Fruit fly (Drosophila melanogaster) whole organism, wandering third instar larva: ENCODE results near the gene CG14982.

Source experiments
- Abd-B ChIP-seq: fragments of >200 bp; optimal IDR thresholded peaks from 2 replicates; lab custom pipeline; 2017; ENCODE audit warnings: missing biosample characterization, missing genetic modification characterization
- CG32264 ChIP-seq: fragments of 200-800 bp; sonication (Bioruptor generic); optimal IDR thresholded peaks from 2 replicates; lab custom pipeline; 2016; ENCODE audit warnings: missing biosample characterization, missing genetic modification characterization
- CG9705 ChIP-seq: fragments of 200-800 bp; sonication (Bioruptor generic); optimal IDR thresholded peaks from 2 replicates; lab custom pipeline; 2018; ENCODE audit warnings: missing biosample characterization, mild to moderate bottlenecking, missing genetic modification characterization
- CrebA ChIP-seq: fragments of 200-800 bp; sonication (Bioruptor generic); optimal IDR thresholded peaks from 2 replicates; lab custom pipeline; 2016; ENCODE audit warnings: missing biosample characterization, mild to moderate bottlenecking, missing genetic modification characterization, borderline replicate concordance
- Dfd ChIP-seq: fragments of >200 bp; optimal IDR thresholded peaks from 2 replicates; lab custom pipeline; 2017; ENCODE audit warnings: missing biosample characterization, missing genetic modification characterization
- Dif ChIP-seq: fragments of 200-275, 200-300 bp; sonication (Bioruptor generic); optimal IDR thresholded peaks from 2 replicates; lab custom pipeline; 2018; ENCODE audit warnings: missing biosample characterization, missing genetic modification characterization; ENCODE audit not compliant: partially characterized antibody
- GATAd ChIP-seq: sonication (Bioruptor generic); optimal IDR thresholded peaks from 2 replicates; lab custom pipeline; 2016; ENCODE audit warnings: missing biosample characterization, missing genetic modification characterization
- HLH106 ChIP-seq: fragments of 200-800 bp; optimal IDR thresholded peaks from 3 replicates; lab custom pipeline; 2019; ENCODE audit warnings: missing biosample characterization, mild to moderate bottlenecking, missing genetic modification characterization, moderate library complexity
- Hnf4 ChIP-seq: fragments of 200-800 bp; sonication (Bioruptor generic); optimal IDR thresholded peaks from 2 replicates; lab custom pipeline; 2016; ENCODE audit warnings: missing biosample characterization, mild to moderate bottlenecking, missing genetic modification characterization
- Hr78 ChIP-seq: fragments of >200 bp; optimal IDR thresholded peaks from 2 replicates; lab custom pipeline; 2017; ENCODE audit warnings: missing biosample characterization, missing genetic modification characterization
- Hr83 ChIP-seq: fragments of 200-300 bp; sonication (Bioruptor generic); optimal IDR thresholded peaks from 2 replicates; lab custom pipeline; 2016; ENCODE audit warnings: missing biosample characterization, mild to moderate bottlenecking, missing genetic modification characterization, moderate library complexity; ENCODE audit not compliant: poor library complexity, severe bottlenecking
- Jra ChIP-seq: sonication (Bioruptor generic); optimal IDR thresholded peaks from 2 replicates; lab custom pipeline; 2016; ENCODE audit warnings: missing biosample characterization, missing genetic modification characterization
- Mio ChIP-seq: sonication (Bioruptor generic); optimal IDR thresholded peaks from 2 replicates; lab custom pipeline; 2016; ENCODE audit warnings: missing biosample characterization, missing genetic modification characterization
- Myc ChIP-seq: fragments of >200 bp; optimal IDR thresholded peaks from 2 replicates; lab custom pipeline; 2017
- N ChIP-seq: fragments of >200 bp; optimal IDR thresholded peaks from 2 replicates; lab custom pipeline; 2018; ENCODE audit warnings: missing biosample characterization, missing external identifiers, missing genetic modification characterization
- OdsH ChIP-seq: fragments of 200-800 bp; sonication (Bioruptor generic); optimal IDR thresholded peaks from 2 replicates; lab custom pipeline; 2016; ENCODE audit warnings: missing biosample characterization, mild to moderate bottlenecking, missing genetic modification characterization
- Rel ChIP-seq, 2 experiments: fragments of 200-800 bp; sonication (Bioruptor generic) in 1 of 2; optimal IDR thresholded peaks; 2 replicates in 1 of 2; 3 replicates in 1 of 2; lab custom pipeline; 2016 to 2019; ENCODE audit warnings: mild to moderate bottlenecking in 2 of 2, missing biosample characterization in 2 of 2, missing genetic modification characterization in 2 of 2, moderate library complexity in 1 of 2
- Sp1 ChIP-seq: fragments of 200-800 bp; sonication (Bioruptor generic); optimal IDR thresholded peaks from 3 replicates; lab custom pipeline; 2019; ENCODE audit warnings: missing biosample characterization, mild to moderate bottlenecking, missing genetic modification characterization, moderate library complexity
- Vsx2 ChIP-seq: fragments of 200-300, 225-300 bp; sonication (Bioruptor generic); optimal IDR thresholded peaks from 2 replicates; lab custom pipeline; 2018; ENCODE audit warnings: missing biosample characterization, missing genetic modification characterization; ENCODE audit not compliant: partially characterized antibody
- br ChIP-seq: fragments of 200-800 bp; sonication (Bioruptor generic); optimal IDR thresholded peaks from 2 replicates; lab custom pipeline; 2016; ENCODE audit warnings: missing biosample characterization, missing genetic modification characterization
- brk ChIP-seq: fragments of 200-800 bp; sonication (Bioruptor generic); optimal IDR thresholded peaks from 2 replicates; lab custom pipeline; 2016; ENCODE audit warnings: missing biosample characterization, mild to moderate bottlenecking, missing genetic modification characterization
- dl ChIP-seq, 2 experiments: fragments of 175-275, 200-275 bp in 1 of 2; fragments of 200-275 bp in 1 of 2; sonication (Bioruptor generic); optimal IDR thresholded peaks; lab custom pipeline; 2018; ENCODE audit warnings: mild to moderate bottlenecking in 2 of 2, missing biosample characterization in 2 of 2, missing genetic modification characterization in 2 of 2, moderate library complexity in 2 of 2; ENCODE audit not compliant: partially characterized antibody in 2 of 2, insufficient read depth in 1 of 2
- dmrt93B ChIP-seq: fragments of 200-800 bp; sonication (Bioruptor generic); optimal IDR thresholded peaks from 2 replicates; lab custom pipeline; 2018; ENCODE audit warnings: missing biosample characterization, mild to moderate bottlenecking, missing genetic modification characterization
- dsf ChIP-seq: sonication (Bioruptor generic); optimal IDR thresholded peaks from 2 replicates; lab custom pipeline; 2016; ENCODE audit warnings: missing biosample characterization, missing genetic modification characterization, borderline replicate concordance
- ey ChIP-seq: fragments of 200-800 bp; sonication (Bioruptor generic); optimal IDR thresholded peaks from 2 replicates; lab custom pipeline; 2016; ENCODE audit warnings: missing biosample characterization, missing genetic modification characterization
- foxo ChIP-seq, 2 experiments: fragments of 200-800 bp; sonication (Bioruptor generic); optimal IDR thresholded peaks; 2 replicates in 1 of 2; 3 replicates in 1 of 2; lab custom pipeline; 2016 to 2017; ENCODE audit warnings: missing biosample characterization in 2 of 2, missing genetic modification characterization in 2 of 2
- fru ChIP-seq: fragments of 200-800 bp; sonication (Bioruptor generic); optimal IDR thresholded peaks from 3 replicates; lab custom pipeline; 2016; ENCODE audit warnings: missing biosample characterization, mild to moderate bottlenecking, missing genetic modification characterization
- h ChIP-seq: fragments of 200-800 bp; sonication (Bioruptor generic); optimal IDR thresholded peaks from 3 replicates; lab custom pipeline; 2016; ENCODE audit warnings: missing biosample characterization, mild to moderate bottlenecking, missing genetic modification characterization
- jim ChIP-seq: fragments of 175-275, 200-325 bp; sonication (Bioruptor generic); optimal IDR thresholded peaks from 2 replicates; lab custom pipeline; 2016; ENCODE audit warnings: missing biosample characterization, mild to moderate bottlenecking, missing genetic modification characterization
- lola ChIP-seq: fragments of >200 bp; optimal IDR thresholded peaks from 2 replicates; lab custom pipeline; 2017; ENCODE audit warnings: missing biosample characterization, missing genetic modification characterization
- pan ChIP-seq: fragments of >200 bp; optimal IDR thresholded peaks from 2 replicates; lab custom pipeline; 2017
- psq ChIP-seq: fragments of 200-800 bp; sonication (Bioruptor generic); optimal IDR thresholded peaks from 3 replicates; lab custom pipeline; 2017; ENCODE audit warnings: missing biosample characterization, mild to moderate bottlenecking, missing genetic modification characterization, moderate library complexity
- rgr ChIP-seq: fragments of 200-800 bp; sonication (Bioruptor generic); optimal IDR thresholded peaks from 3 replicates; lab custom pipeline; 2016; ENCODE audit warnings: missing biosample characterization, mild to moderate bottlenecking, missing genetic modification characterization
- sage ChIP-seq: fragments of 200-800 bp; sonication (Bioruptor generic); optimal IDR thresholded peaks from 2 replicates; lab custom pipeline; 2016; ENCODE audit warnings: missing biosample characterization, mild to moderate bottlenecking, missing genetic modification characterization
- sv ChIP-seq: fragments of 200-800 bp; sonication (Bioruptor generic); optimal IDR thresholded peaks from 3 replicates; lab custom pipeline; 2016; ENCODE audit warnings: missing biosample characterization, missing genetic modification characterization
- tai ChIP-seq: sonication (Bioruptor generic); optimal IDR thresholded peaks from 2 replicates; lab custom pipeline; 2016; ENCODE audit warnings: missing biosample characterization, missing genetic modification characterization
- usp ChIP-seq: fragments of >200 bp; optimal IDR thresholded peaks from 2 replicates; lab custom pipeline; 2017; ENCODE audit warnings: missing biosample characterization, missing genetic modification characterization
- woc ChIP-seq: sonication (Bioruptor generic); optimal IDR thresholded peaks from 2 replicates; lab custom pipeline; 2016; ENCODE audit warnings: missing biosample characterization, mild to moderate bottlenecking, missing genetic modification characterization

Gene CG14982

DNA sequence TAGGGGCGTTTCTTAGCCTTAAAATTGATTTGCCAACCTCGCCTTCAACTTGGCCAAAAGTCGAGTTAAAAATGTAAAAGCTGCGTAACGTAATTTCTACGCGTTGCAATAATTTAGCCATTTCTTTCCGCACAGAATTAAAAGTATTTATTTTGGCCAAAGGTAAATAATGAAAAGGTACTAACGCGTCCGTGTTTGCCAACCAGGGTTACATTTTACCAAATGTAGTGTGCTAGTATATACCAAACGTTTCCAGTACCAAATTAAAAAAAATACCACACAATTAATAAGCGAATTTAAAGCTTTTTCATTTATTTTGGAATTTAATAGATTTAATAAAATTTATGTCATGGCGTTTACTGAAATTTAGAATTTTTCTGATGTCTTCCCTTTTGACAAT lies 43.5 kb upstream of the CG14982 start, which contains the start of gene Ccz1:
Gene Ccz1 (minus strand): TSS at position 179 of the 400 bp plus-strand sequence.
- TF ChIP-seq CG9705 (GFP tag; lab: Kevin White, UChicago), result peak; percentile 64
- TF ChIP-seq Dfd, result no peak
- TF ChIP-seq Hr83 (GFP tag; lab: Kevin White, UChicago), result peak; percentile 97
- no peak for TF ChIP-seq Abd-B (GFP tag; lab: Kevin White, UChicago)
- peak; percentile 54 for TF ChIP-seq br (GFP tag; lab: Kevin White, UChicago)
- no peak for TF ChIP-seq pan (lab: Kevin White, UChicago)
- peak; percentile 60 for TF ChIP-seq psq (GFP tag; lab: Kevin White, UChicago)
- no peak for TF ChIP-seq Dif (GFP tag; lab: Kevin White, UChicago)
- peak; percentile 71 for TF ChIP-seq GATAd (GFP tag; lab: Kevin White, UChicago)
- no peak for TF ChIP-seq brk (GFP tag; lab: Kevin White, UChicago)
- peak; percentile 73 for TF ChIP-seq h (GFP tag; lab: Kevin White, UChicago)
- TF ChIP-seq sv (GFP tag; lab: Kevin White, UChicago), result peak; percentile 62
- TF ChIP-seq ey (GFP tag; lab: Kevin White, UChicago), result peak; percentile 64
- no peak for TF ChIP-seq Rel (GFP tag; optimal IDR thresholded peaks at IDR 0.05; lab: Kevin White, UChicago)
- peak; percentile 32 for TF ChIP-seq Rel (tag; optimal IDR thresholded peaks at IDR 0.05; lab: Kevin White, UChicago)
- TF ChIP-seq dl (GFP tag; optimal IDR thresholded peaks at IDR 0.05; lab: Kevin White, UChicago; ENCODE audit: insufficient read depth in 1 of 2, partially characterized antibody in 2 of 2), result no peak
- TF ChIP-seq Vsx2 (GFP tag; lab: Kevin White, UChicago), result no peak
- TF ChIP-seq fru, result peak; percentile 48
- TF ChIP-seq HLH106 (tag; lab: Kevin White, UChicago), result peak; percentile 23
- peak; percentile 50 for TF ChIP-seq dmrt93B (GFP tag; lab: Kevin White, UChicago)
- no peak for TF ChIP-seq Hr78 (GFP tag; lab: Kevin White, UChicago)
- peak; percentile 85 for TF ChIP-seq jim
- TF ChIP-seq Sp1 (GFP tag; lab: Kevin White, UChicago), result peak; percentile 40
- peak; percentile 66 for TF ChIP-seq OdsH (GFP tag; lab: Kevin White, UChicago)
- TF ChIP-seq N (GFP tag; lab: Kevin White, UChicago), result no peak
- TF ChIP-seq usp, result no peak
- TF ChIP-seq sage (GFP tag; lab: Kevin White, UChicago), result no peak
- peak; percentile 21 to 67 for TF ChIP-seq foxo (GFP tag; optimal IDR thresholded peaks at IDR 0.05; lab: Kevin White, UChicago)
- TF ChIP-seq tai (GFP tag; lab: Kevin White, UChicago), result no peak
- peak; percentile 90 for TF ChIP-seq Hnf4 (GFP tag; lab: Kevin White, UChicago)
- TF ChIP-seq Myc (lab: Kevin White, UChicago), result no peak
- no peak for TF ChIP-seq CrebA (GFP tag; lab: Kevin White, UChicago)
- peak; percentile 70 for TF ChIP-seq dsf (GFP tag; lab: Kevin White, UChicago)
- TF ChIP-seq CG32264 (GFP tag; lab: Kevin White, UChicago), result peak; percentile 51
- TF ChIP-seq rgr (GFP tag; lab: Kevin White, UChicago), result peak; percentile 85
- peak; percentile 28 for TF ChIP-seq woc (GFP tag; lab: Kevin White, UChicago)
- peak; percentile 86 for TF ChIP-seq Jra
- no peak for TF ChIP-seq Mio (GFP tag; lab: Kevin White, UChicago)
- TF ChIP-seq lola, result no peak

DNA sequence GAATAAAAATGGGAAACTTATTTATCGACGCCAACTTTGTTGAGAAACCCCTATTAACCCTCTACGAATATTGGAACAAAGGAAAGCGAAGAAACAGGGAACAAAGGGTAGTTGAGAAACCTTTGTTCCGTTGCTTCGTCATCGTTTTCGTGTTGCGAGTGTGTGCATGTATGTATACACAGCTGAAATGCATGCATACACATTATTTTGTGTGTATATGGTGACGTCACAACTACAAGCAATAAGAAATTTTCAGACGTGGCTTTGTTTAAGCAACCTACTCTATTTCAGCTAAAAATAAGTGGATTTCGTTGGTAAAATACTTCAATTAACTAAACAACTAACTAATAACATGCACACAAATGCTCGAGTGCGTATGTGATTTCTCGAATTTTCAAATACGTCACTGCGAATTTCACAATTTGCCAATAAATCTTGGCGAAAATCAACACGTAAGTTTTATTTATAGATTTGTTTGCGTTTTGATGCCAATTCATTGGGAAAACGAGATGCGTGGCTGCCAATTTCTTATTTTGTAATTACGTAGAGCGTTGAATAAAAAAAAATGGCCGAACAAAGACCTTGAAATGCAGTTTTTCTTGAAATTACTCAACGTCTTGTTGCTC lies 40.5 kb upstream of the CG14982 start:
- TF ChIP-seq Dfd, result no peak
- TF ChIP-seq HLH106 (tag; lab: Kevin White, UChicago), result no peak
- no peak for TF ChIP-seq Hr78 (GFP tag; lab: Kevin White, UChicago)
- no peak for TF ChIP-seq OdsH (GFP tag; lab: Kevin White, UChicago)
- TF ChIP-seq dsf (GFP tag; lab: Kevin White, UChicago), result no peak
- TF ChIP-seq Dif (GFP tag; lab: Kevin White, UChicago), result no peak
- TF ChIP-seq rgr (GFP tag; lab: Kevin White, UChicago), result peak; percentile 6
- TF ChIP-seq CG9705 (GFP tag; lab: Kevin White, UChicago), result no peak
- TF ChIP-seq lola, result no peak
- TF ChIP-seq jim, result no peak
- TF ChIP-seq CG32264 (GFP tag; lab: Kevin White, UChicago), result no peak
- no peak for TF ChIP-seq h (GFP tag; lab: Kevin White, UChicago)
- no peak for TF ChIP-seq N (GFP tag; lab: Kevin White, UChicago)
- TF ChIP-seq dmrt93B (GFP tag; lab: Kevin White, UChicago), result no peak
- TF ChIP-seq fru, result no peak
- TF ChIP-seq psq (GFP tag; lab: Kevin White, UChicago), result peak; percentile 80
- no peak for TF ChIP-seq GATAd (GFP tag; lab: Kevin White, UChicago)
- TF ChIP-seq Myc (lab: Kevin White, UChicago), result no peak
- no peak for TF ChIP-seq sv (GFP tag; lab: Kevin White, UChicago)
- TF ChIP-seq CrebA (GFP tag; lab: Kevin White, UChicago), result no peak
- no peak for TF ChIP-seq Vsx2 (GFP tag; lab: Kevin White, UChicago)
- no peak for TF ChIP-seq Sp1 (GFP tag; lab: Kevin White, UChicago)
- TF ChIP-seq foxo (GFP tag; optimal IDR thresholded peaks at IDR 0.05; lab: Kevin White, UChicago), result no peak
- no peak for TF ChIP-seq sage (GFP tag; lab: Kevin White, UChicago)
- no peak for TF ChIP-seq Mio (GFP tag; lab: Kevin White, UChicago)
- peak; percentile 56 for TF ChIP-seq Jra
- no peak for TF ChIP-seq dl (GFP tag; optimal IDR thresholded peaks at IDR 0.05; lab: Kevin White, UChicago; ENCODE audit: insufficient read depth in 1 of 2, partially characterized antibody in 2 of 2)
- TF ChIP-seq brk (GFP tag; lab: Kevin White, UChicago), result no peak
- TF ChIP-seq tai (GFP tag; lab: Kevin White, UChicago), result no peak
- no peak for TF ChIP-seq br (GFP tag; lab: Kevin White, UChicago)
- TF ChIP-seq Abd-B (GFP tag; lab: Kevin White, UChicago), result no peak
- peak; percentile 29 for TF ChIP-seq Hr83 (GFP tag; lab: Kevin White, UChicago)
- no peak for TF ChIP-seq woc (GFP tag; lab: Kevin White, UChicago)
- TF ChIP-seq pan (lab: Kevin White, UChicago), result no peak
- TF ChIP-seq usp, result no peak
- TF ChIP-seq Hnf4 (GFP tag; lab: Kevin White, UChicago), result peak; percentile 72
- no peak for TF ChIP-seq Rel (GFP tag; optimal IDR thresholded peaks at IDR 0.05; lab: Kevin White, UChicago)
- TF ChIP-seq Rel (tag; optimal IDR thresholded peaks at IDR 0.05; lab: Kevin White, UChicago), result no peak
- TF ChIP-seq ey (GFP tag; lab: Kevin White, UChicago), result no peak
